Worm (Caenorhabditis elegans): ENCODE measurements around the gene ZK185.5.

- TF ChIP-seq egl-27 (tag; optimal IDR thresholded peaks at IDR 0.05) (no peak), fos-1 (tag; optimal IDR thresholded peaks at IDR 0.05) (no peak), nhr-237 (tag; optimal IDR thresholded peaks at IDR 0.05) (no peak), ceh-82 (tag; optimal IDR thresholded peaks at IDR 0.05) (no peak), lin-39 (tag; optimal IDR thresholded peaks at IDR 0.05) (no peak), nhr-11 (tag; optimal IDR thresholded peaks at IDR 0.05) (no peak), ama-1 (optimal IDR thresholded peaks at IDR 0.05) (no peak), Y55F3AM.14 (GFP tag; optimal IDR thresholded peaks at IDR 0.05) (no peak), ceh-16 (tag; optimal IDR thresholded peaks at IDR 0.05) (no peak), F13H6.1 (tag; optimal IDR thresholded peaks at IDR 0.05) (no peak), lsy-2 (tag; optimal IDR thresholded peaks at IDR 0.05) (peak in 1 of 2 experiments; percentile 4), nhr-77 (tag; optimal IDR thresholded peaks at IDR 0.05) (no peak), nhr-25 (tag; optimal IDR thresholded peaks at IDR 0.05) (no peak), skn-1 (tag; optimal IDR thresholded peaks at IDR 0.05) (no peak)
Measured at ce11 chrIV:4576847-4577246, 31.1 kb upstream of the ZK185.5 start.
